Worm (Caenorhabditis elegans) whole organism, L2 larva: ENCODE results near the gene C18D11.1.

Experiments
- C34F6.9 ChIP-seq: fragments of 150-350 bp; optimal IDR thresholded peaks from 2 replicates; lab custom pipeline; 2014; ENCODE audit warnings: missing biosample characterization, missing genetic modification characterization
- F13H6.1 ChIP-seq: sonication (generic microtip); optimal IDR thresholded peaks from 2 replicates; lab custom pipeline; 2016; ENCODE audit warnings: missing genetic modification characterization, missing compliant biosample characterization
- R02D3.7 ChIP-seq: fragments of 150-350 bp; optimal IDR thresholded peaks from 2 replicates; lab custom pipeline; 2014; ENCODE audit warnings: missing biosample characterization, missing genetic modification characterization
- Y55F3AM.14 ChIP-seq: fragments of 200-800 bp; sonication (Bioruptor generic); optimal IDR thresholded peaks from 2 replicates; lab custom pipeline; 2018; ENCODE audit warnings: mild to moderate bottlenecking, missing genetic modification characterization, missing compliant biosample characterization
- ZK546.5 ChIP-seq: sonication (generic microtip); optimal IDR thresholded peaks from 2 replicates; lab custom pipeline; 2017; ENCODE audit warnings: missing biosample characterization, missing genetic modification characterization
- alr-1 ChIP-seq: fragments of 150-350 bp; optimal IDR thresholded peaks from 2 replicates; lab custom pipeline; 2014; ENCODE audit warnings: missing biosample characterization, missing genetic modification characterization
- aly-2 ChIP-seq: fragments of 150-350 bp; optimal IDR thresholded peaks from 2 replicates; lab custom pipeline; 2014; ENCODE audit warnings: missing biosample characterization, missing genetic modification characterization
- ama-1 ChIP-seq: fragments of 150-350 bp; optimal IDR thresholded peaks from 2 replicates; lab custom pipeline; 2018; ENCODE audit warnings: inconsistent platforms
- blmp-1 ChIP-seq: sonication (generic microtip); optimal IDR thresholded peaks from 2 replicates; lab custom pipeline; 2017; ENCODE audit warnings: missing genetic modification characterization, mild to moderate bottlenecking, missing compliant biosample characterization, antibody characterized with exemption, moderate library complexity; ENCODE audit not compliant: insufficient read depth
- ceh-16 ChIP-seq: fragments of 150-350 bp; optimal IDR thresholded peaks from 2 replicates; lab custom pipeline; 2014; ENCODE audit warnings: missing biosample characterization, missing genetic modification characterization
- ceh-82 ChIP-seq: fragments of 150-350 bp; optimal IDR thresholded peaks from 2 replicates; lab custom pipeline; 2014; ENCODE audit warnings: missing biosample characterization, missing genetic modification characterization
- crh-2 ChIP-seq: sonication (generic microtip); optimal IDR thresholded peaks from 2 replicates; lab custom pipeline; 2017; ENCODE audit warnings: missing biosample characterization, missing genetic modification characterization
- dmd-4 ChIP-seq: sonication (generic microtip); optimal IDR thresholded peaks from 2 replicates; lab custom pipeline; 2017; ENCODE audit warnings: missing biosample characterization, missing genetic modification characterization
- egl-27 ChIP-seq: sonication (generic microtip); optimal IDR thresholded peaks from 3 replicates; lab custom pipeline; 2017; ENCODE audit warnings: missing biosample characterization, missing genetic modification reagents, missing genetic modification characterization
- elt-1 ChIP-seq: fragments of 150-350 bp; optimal IDR thresholded peaks from 2 replicates; lab custom pipeline; 2014; ENCODE audit warnings: missing biosample characterization, missing genetic modification characterization
- elt-3 ChIP-seq: sonication (generic microtip); optimal IDR thresholded peaks from 2 replicates; lab custom pipeline; 2017; ENCODE audit warnings: missing biosample characterization, missing genetic modification characterization
- fos-1 ChIP-seq: fragments of 150-350 bp; optimal IDR thresholded peaks from 2 replicates; lab custom pipeline; 2014; ENCODE audit warnings: missing biosample characterization, missing genetic modification characterization
- gmeb-1 ChIP-seq: fragments of 150-350 bp; optimal IDR thresholded peaks from 2 replicates; lab custom pipeline; 2014; ENCODE audit warnings: missing biosample characterization, missing genetic modification characterization
- lin-11 ChIP-seq: fragments of 150-350 bp; sonication (generic microtip); optimal IDR thresholded peaks from 2 replicates; lab custom pipeline; 2014; ENCODE audit warnings: missing biosample characterization, missing genetic modification characterization, inconsistent platforms, mixed read lengths
- lin-13 ChIP-seq: fragments of 150-350 bp; optimal IDR thresholded peaks from 2 replicates; lab custom pipeline; 2014; ENCODE audit warnings: missing biosample characterization, missing genetic modification reagents, missing genetic modification characterization
- lin-39 ChIP-seq: fragments of 150-350 bp; optimal IDR thresholded peaks from 2 replicates; lab custom pipeline; 2014; ENCODE audit warnings: missing biosample characterization, missing genetic modification reagents, missing genetic modification characterization
- lsy-2 ChIP-seq, 2 experiments: fragments of 150-350 bp in 1 of 2; sonication (generic microtip) in 1 of 2; optimal IDR thresholded peaks; 2 replicates each; lab custom pipeline; 2014 to 2017; ENCODE audit warnings: missing biosample characterization in 2 of 2, missing genetic modification characterization in 2 of 2
- mab-5 ChIP-seq: fragments of 150-350 bp; optimal IDR thresholded peaks from 2 replicates; lab custom pipeline; 2014; ENCODE audit warnings: missing biosample characterization, missing genetic modification characterization
- mbf-1 ChIP-seq: sonication (generic microtip); optimal IDR thresholded peaks from 2 replicates; lab custom pipeline; 2017; ENCODE audit warnings: missing biosample characterization, missing genetic modification characterization
- mdl-1 ChIP-seq, 2 experiments: fragments of 150-350 bp in 1 of 2; sonication (generic microtip) in 1 of 2; optimal IDR thresholded peaks; 2 replicates each; lab custom pipeline; 2017; ENCODE audit warnings: missing biosample characterization in 2 of 2, missing genetic modification characterization in 2 of 2
- nhr-10 ChIP-seq: sonication (generic microtip); optimal IDR thresholded peaks from 2 replicates; lab custom pipeline; 2017; ENCODE audit warnings: missing biosample characterization, missing genetic modification characterization
- nhr-11 ChIP-seq: fragments of 150-350 bp; optimal IDR thresholded peaks from 2 replicates; lab custom pipeline; 2014; ENCODE audit warnings: missing biosample characterization, missing genetic modification characterization
- nhr-12 ChIP-seq: fragments of 150-350 bp; optimal IDR thresholded peaks from 2 replicates; lab custom pipeline; 2014; ENCODE audit warnings: missing biosample characterization, missing genetic modification characterization
- nhr-129 ChIP-seq: fragments of 150-350 bp; optimal IDR thresholded peaks from 2 replicates; lab custom pipeline; 2014; ENCODE audit warnings: missing biosample characterization, missing genetic modification characterization
- nhr-21 ChIP-seq: fragments of 150-350 bp; optimal IDR thresholded peaks from 2 replicates; lab custom pipeline; 2014; ENCODE audit warnings: missing biosample characterization, missing genetic modification characterization
- nhr-23 ChIP-seq: fragments of 150-350 bp; optimal IDR thresholded peaks from 2 replicates; lab custom pipeline; 2014; ENCODE audit warnings: missing biosample characterization, missing genetic modification reagents, missing genetic modification characterization
- nhr-237 ChIP-seq: fragments of 150-350 bp; optimal IDR thresholded peaks from 2 replicates; lab custom pipeline; 2014; ENCODE audit warnings: missing biosample characterization, missing genetic modification characterization
- nhr-25 ChIP-seq: fragments of 150-350 bp; sonication (generic microtip); optimal IDR thresholded peaks from 3 replicates; lab custom pipeline; 2014; ENCODE audit warnings: missing biosample characterization, missing genetic modification characterization
- nhr-6 ChIP-seq: fragments of 150-350 bp; optimal IDR thresholded peaks from 2 replicates; lab custom pipeline; 2014; ENCODE audit warnings: missing biosample characterization, missing genetic modification characterization
- nhr-77 ChIP-seq: fragments of 150-350 bp; optimal IDR thresholded peaks from 2 replicates; lab custom pipeline; 2014; ENCODE audit warnings: missing biosample characterization, missing genetic modification characterization
- peb-1 ChIP-seq: fragments of 150-350 bp; optimal IDR thresholded peaks from 2 replicates; lab custom pipeline; 2014; ENCODE audit warnings: missing biosample characterization, missing genetic modification characterization
- sem-4 ChIP-seq: fragments of 150-350 bp; optimal IDR thresholded peaks from 2 replicates; lab custom pipeline; 2014; ENCODE audit warnings: missing biosample characterization, missing genetic modification reagents, missing genetic modification characterization
- skn-1 ChIP-seq: sonication (generic microtip); optimal IDR thresholded peaks from 2 replicates; lab custom pipeline; 2017; ENCODE audit warnings: missing biosample characterization, missing genetic modification characterization
- sma-3 ChIP-seq: sonication (generic microtip); optimal IDR thresholded peaks from 2 replicates; lab custom pipeline; 2016; ENCODE audit warnings: missing genetic modification reagents, missing genetic modification characterization, missing compliant biosample characterization
- sma-9 ChIP-seq, 2 experiments: fragments of 150-350 bp in 1 of 2; sonication (generic microtip) in 1 of 2; optimal IDR thresholded peaks; 2 replicates each; lab custom pipeline; 2014 to 2016; ENCODE audit warnings: missing genetic modification characterization in 2 of 2, mild to moderate bottlenecking in 1 of 2, missing biosample characterization in 1 of 2, missing compliant biosample characterization in 1 of 2, missing genetic modification reagents in 1 of 2, moderate library complexity in 1 of 2
- snpc-4 ChIP-seq: fragments of 150-350 bp; optimal IDR thresholded peaks from 2 replicates; lab custom pipeline; 2014; ENCODE audit warnings: missing biosample characterization, missing genetic modification characterization
- unc-39 ChIP-seq: fragments of 150-350 bp; optimal IDR thresholded peaks from 2 replicates; lab custom pipeline; 2014; ENCODE audit warnings: missing biosample characterization, missing genetic modification characterization
- unc-55 ChIP-seq: fragments of 150-350 bp; sonication (generic microtip); optimal IDR thresholded peaks from 3 replicates; lab custom pipeline; 2014; ENCODE audit warnings: missing biosample characterization, missing genetic modification reagents, missing genetic modification characterization
- unc-62 ChIP-seq: fragments of 150-350 bp; optimal IDR thresholded peaks from 2 replicates; lab custom pipeline; 2014; ENCODE audit warnings: missing biosample characterization, missing genetic modification reagents, missing genetic modification characterization
- zag-1 ChIP-seq: fragments of 150-350 bp; optimal IDR thresholded peaks from 2 replicates; lab custom pipeline; 2014; ENCODE audit warnings: missing biosample characterization, missing genetic modification characterization
- ztf-1 ChIP-seq: fragments of 200-800 bp; sonication (Bioruptor generic); conservative IDR thresholded peaks from 2 replicates; pipeline ENCODE4 v1.3.6; 2022; ENCODE audit warnings: missing genetic modification characterization, missing compliant biosample characterization
- ztf-11 ChIP-seq: sonication (generic microtip); optimal IDR thresholded peaks from 2 replicates; lab custom pipeline; 2017; ENCODE audit warnings: missing biosample characterization, missing genetic modification characterization
- ztf-4 ChIP-seq: fragments of 150-350 bp; optimal IDR thresholded peaks from 2 replicates; lab custom pipeline; 2014; ENCODE audit warnings: missing biosample characterization, missing genetic modification characterization

The C18D11.1 gene

ce11 chrIII:11817865-11818264 is 1.5 kb downstream of the C18D11.1 start:
- TF ChIP-seq snpc-4 (tag; lab: Kevin White, UChicago) (peak; percentile 81), ceh-16 (tag; lab: Kevin White, UChicago) (no peak)

ce11 chrIII:11822407-11822806 is 6.0 kb downstream of the C18D11.1 start, which contains the start of gene maa-1:
Gene maa-1 (minus strand): TSS chrIII:11822526.
- TF ChIP-seq mdl-1 (tag; optimal IDR thresholded peaks at IDR 0.05; lab: Kevin White, UChicago) (no peak), sma-3 (GFP tag; lab: Kevin White, UChicago) (no peak), aly-2 (tag; lab: Kevin White, UChicago) (no peak), blmp-1 (tag; lab: Kevin White, UChicago) (no peak), fos-1 (peak; percentile 42), ZK546.5 (tag; lab: Kevin White, UChicago) (no peak), crh-2 (tag; lab: Kevin White, UChicago) (peak; percentile 1), nhr-77 (tag; lab: Kevin White, UChicago) (no peak), gmeb-1 (peak; percentile 9), R02D3.7 (no peak)

- TF ChIP-seq snpc-4 (tag; lab: Kevin White, UChicago), result peak; percentile 78
- peak; percentile 49 for TF ChIP-seq ztf-4 (tag; lab: Kevin White, UChicago)
- TF ChIP-seq ztf-1 (GFP tag; lab: Robert Waterston, UW), result no peak
- TF ChIP-seq aly-2 (tag; lab: Kevin White, UChicago), result no peak
- TF ChIP-seq ztf-11 (tag; lab: Kevin White, UChicago), result no peak
- peak; percentile 85 for TF ChIP-seq nhr-25 (tag; lab: Kevin White, UChicago)
- no peak for TF ChIP-seq nhr-6 (tag; lab: Kevin White, UChicago)
- TF ChIP-seq sem-4 (tag; lab: Kevin White, UChicago), result peak; percentile 84
- peak; percentile 88 for TF ChIP-seq crh-2 (tag; lab: Kevin White, UChicago)
- no peak for TF ChIP-seq nhr-11 (tag; lab: Kevin White, UChicago)
- TF ChIP-seq nhr-129 (tag; lab: Kevin White, UChicago), result peak; percentile 92
- no peak for TF ChIP-seq peb-1 (tag; lab: Kevin White, UChicago)
- TF ChIP-seq lin-11 (tag; lab: Kevin White, UChicago), result peak; percentile 90
- no peak for TF ChIP-seq nhr-12 (tag; lab: Kevin White, UChicago)
- peak; percentile 76 for TF ChIP-seq gmeb-1
- TF ChIP-seq nhr-21 (tag; lab: Kevin White, UChicago), result peak; percentile 77
- TF ChIP-seq Y55F3AM.14 (GFP tag; lab: Kevin White, UChicago), result no peak
- no peak for TF ChIP-seq nhr-23 (tag; lab: Kevin White, UChicago)
- TF ChIP-seq mbf-1 (tag; lab: Kevin White, UChicago), result no peak
- peak; percentile 38 for TF ChIP-seq ceh-16 (tag; lab: Kevin White, UChicago)
- TF ChIP-seq ama-1 (lab: Kevin White, UChicago), result no peak
- no peak for TF ChIP-seq R02D3.7
- no peak for TF ChIP-seq unc-39 (tag; lab: Kevin White, UChicago)
- no peak for TF ChIP-seq ZK546.5 (tag; lab: Kevin White, UChicago)
- TF ChIP-seq C34F6.9, result peak; percentile 94
- no peak for TF ChIP-seq nhr-77 (tag; lab: Kevin White, UChicago)
- peak; percentile 84 for TF ChIP-seq lin-13
- TF ChIP-seq sma-9 (GFP tag; optimal IDR thresholded peaks at IDR 0.05; lab: Kevin White, UChicago), result peak; percentile 90
- no peak for TF ChIP-seq sma-9 (tag; optimal IDR thresholded peaks at IDR 0.05; lab: Kevin White, UChicago)
- peak; percentile 81 for TF ChIP-seq F13H6.1 (tag; lab: Kevin White, UChicago)
- TF ChIP-seq unc-55 (GFP tag; lab: Kevin White, UChicago), result peak; percentile 87
- TF ChIP-seq unc-62 (GFP tag; lab: Kevin White, UChicago), result no peak
- no peak for TF ChIP-seq nhr-237
- TF ChIP-seq skn-1 (tag; lab: Kevin White, UChicago), result no peak
- no peak for TF ChIP-seq dmd-4 (tag; lab: Kevin White, UChicago)
- no peak for TF ChIP-seq ceh-82 (tag; lab: Kevin White, UChicago)
- no peak for TF ChIP-seq elt-1 (tag; lab: Kevin White, UChicago)
- TF ChIP-seq fos-1, result peak; percentile 86
- no peak for TF ChIP-seq elt-3 (tag; lab: Kevin White, UChicago)
- no peak for TF ChIP-seq alr-1
- TF ChIP-seq sma-3 (GFP tag; lab: Kevin White, UChicago), result peak; percentile 82
- TF ChIP-seq lsy-2 (tag; optimal IDR thresholded peaks at IDR 0.05; lab: Kevin White, UChicago), result peak; percentile 90 to 98
- peak in 1 of 2 experiments; percentile 63 for TF ChIP-seq mdl-1 (tag; optimal IDR thresholded peaks at IDR 0.05; lab: Kevin White, UChicago)
- peak; percentile 24 for TF ChIP-seq nhr-10 (tag; lab: Kevin White, UChicago)
- no peak for TF ChIP-seq blmp-1 (tag; lab: Kevin White, UChicago)
- TF ChIP-seq lin-39 (tag; lab: Kevin White, UChicago), result no peak
- TF ChIP-seq zag-1 (tag; lab: Kevin White, UChicago), result peak; percentile 16
- no peak for TF ChIP-seq mab-5
- peak; percentile 60 for TF ChIP-seq egl-27 (tag; lab: Kevin White, UChicago)
- TF ChIP-seq, all 48 proteins: peak for 22
Measured at ce11 chrIII:11823260-11823659, 6.9 kb downstream of the C18D11.1 start, which contains the start of gene C18D11.3. Gene C18D11.3 (plus strand): TSS chrIII:11823448.
